Fruit fly (Drosophila melanogaster) whole organism, prepupa: ENCODE measurements around the gene CG32199.
A peak's percentile ranks its signal among the peaks of the same experiment; 100 is the strongest.

Experiments
- Blimp-1 ChIP-seq: fragments of 200-800 bp; sonication (Bioruptor generic); optimal IDR thresholded peaks from 3 replicates; lab custom pipeline; 2017; ENCODE audit warnings: missing biosample characterization, missing genetic modification characterization, mild to moderate bottlenecking, moderate library complexity, missing genetic modification reagents
- CG10631 ChIP-seq: fragments of 200-800 bp; sonication (Bioruptor generic); optimal IDR thresholded peaks from 2 replicates; lab custom pipeline; 2016; ENCODE audit warnings: missing biosample characterization, missing genetic modification characterization
- CG10669 ChIP-seq: fragments of 200-800 bp; sonication (Bioruptor generic); optimal IDR thresholded peaks from 3 replicates; lab custom pipeline; 2018; ENCODE audit warnings: missing biosample characterization, mild to moderate bottlenecking, missing genetic modification characterization, moderate library complexity
- CG11762 ChIP-seq: fragments of 200-800 bp; sonication (Bioruptor generic); optimal IDR thresholded peaks from 3 replicates; lab custom pipeline; 2016; ENCODE audit warnings: missing biosample characterization, missing genetic modification characterization; ENCODE audit not compliant: insufficient read depth
- CG15336 ChIP-seq: fragments of 200-800 bp; sonication (Bioruptor generic); IDR thresholded peaks from 2 replicates; pipeline ENCODE4 v1.3.6; 2022; ENCODE audit warnings: missing biosample characterization, missing genetic modification characterization
- CG1621 ChIP-seq: fragments of 200-800 bp; sonication (Bioruptor generic); optimal IDR thresholded peaks from 3 replicates; lab custom pipeline; 2018; ENCODE audit warnings: missing biosample characterization, mild to moderate bottlenecking, missing genetic modification characterization
- CG31627 ChIP-seq: fragments of 200-800 bp; sonication (Bioruptor generic); optimal IDR thresholded peaks from 3 replicates; lab custom pipeline; 2016; ENCODE audit warnings: missing biosample characterization, missing genetic modification characterization
- CG34406 ChIP-seq: fragments of 200-800 bp; sonication (Bioruptor generic); optimal IDR thresholded peaks from 3 replicates; lab custom pipeline; 2016; ENCODE audit warnings: missing biosample characterization, missing genetic modification characterization
- CG4318 ChIP-seq: fragments of 200-800 bp; sonication (Bioruptor generic); optimal IDR thresholded peaks from 3 replicates; lab custom pipeline; 2017; ENCODE audit warnings: missing biosample characterization, mild to moderate bottlenecking, missing genetic modification characterization
- CG6163 ChIP-seq: fragments of 200-800 bp; sonication (Bioruptor generic); IDR thresholded peaks from 3 replicates; pipeline ENCODE4 v1.3.6; 2022; ENCODE audit warnings: missing biosample characterization, missing genetic modification characterization
- CG6792 ChIP-seq: fragments of 200-800 bp; sonication (Bioruptor generic); optimal IDR thresholded peaks from 3 replicates; lab custom pipeline; 2016; ENCODE audit warnings: missing biosample characterization, missing genetic modification characterization
- CG6808 ChIP-seq: fragments of 200-800 bp; sonication (Bioruptor generic); optimal IDR thresholded peaks from 3 replicates; lab custom pipeline; 2017; ENCODE audit warnings: missing biosample characterization, missing genetic modification characterization, mild to moderate bottlenecking, moderate library complexity, missing genetic modification reagents
- CG6854 ChIP-seq: fragments of 200-800 bp; sonication (Bioruptor generic); optimal IDR thresholded peaks from 2 replicates; lab custom pipeline; 2017; ENCODE audit warnings: missing biosample characterization, mild to moderate bottlenecking, missing genetic modification characterization
- CG8119 ChIP-seq: fragments of 200-800 bp; sonication (Bioruptor generic); IDR thresholded peaks from 3 replicates; pipeline ENCODE4 v1.3.6; 2022; ENCODE audit warnings: missing biosample characterization, missing genetic modification characterization
- CG8319 ChIP-seq: fragments of 200-800 bp; sonication (Bioruptor generic); optimal IDR thresholded peaks from 3 replicates; lab custom pipeline; 2016; ENCODE audit warnings: missing biosample characterization, missing genetic modification characterization
- CG8632 ChIP-seq: fragments of 200-800 bp; sonication (Bioruptor generic); optimal IDR thresholded peaks from 3 replicates; lab custom pipeline; 2016; ENCODE audit warnings: missing biosample characterization, missing genetic modification characterization
- CG9139 ChIP-seq: fragments of 200-800 bp; sonication (Bioruptor generic); optimal IDR thresholded peaks from 3 replicates; lab custom pipeline; 2017; ENCODE audit warnings: missing biosample characterization, mild to moderate bottlenecking, missing genetic modification characterization
- Ets21C ChIP-seq: fragments of 200-800 bp; sonication (Bioruptor generic); optimal IDR thresholded peaks from 3 replicates; lab custom pipeline; 2016; ENCODE audit warnings: missing biosample characterization, missing genetic modification characterization
- Ets96B ChIP-seq: fragments of 200-800 bp; optimal IDR thresholded peaks from 2 replicates; lab custom pipeline; 2019; ENCODE audit warnings: missing biosample characterization, mild to moderate bottlenecking, missing genetic modification characterization, moderate library complexity
- Hr38 ChIP-seq: sonication (Bioruptor generic); optimal IDR thresholded peaks from 2 replicates; lab custom pipeline; 2016; ENCODE audit warnings: missing biosample characterization, missing genetic modification characterization
- Hr39 ChIP-seq: fragments of 200-800 bp; sonication (Bioruptor generic); optimal IDR thresholded peaks from 2 replicates; lab custom pipeline; 2016; ENCODE audit warnings: missing biosample characterization, missing genetic modification characterization
- Lpt ChIP-seq: fragments of 200-800 bp; sonication (Bioruptor generic); optimal IDR thresholded peaks from 3 replicates; lab custom pipeline; 2016; ENCODE audit warnings: missing biosample characterization, missing genetic modification characterization
- Met ChIP-seq: fragments of 200-800 bp; sonication (Bioruptor generic); optimal IDR thresholded peaks from 3 replicates; lab custom pipeline; 2016; ENCODE audit warnings: missing biosample characterization, missing genetic modification characterization
- OdsH ChIP-seq: fragments of 200-800 bp; sonication (Bioruptor generic); optimal IDR thresholded peaks from 3 replicates; lab custom pipeline; 2016; ENCODE audit warnings: missing biosample characterization, missing genetic modification characterization
- Smox ChIP-seq: fragments of 200-800 bp; sonication (Bioruptor generic); optimal IDR thresholded peaks from 3 replicates; lab custom pipeline; 2016; ENCODE audit warnings: missing biosample characterization, missing genetic modification characterization
- Sox102F ChIP-seq: fragments of 200-800 bp; sonication (Bioruptor generic); optimal IDR thresholded peaks from 2 replicates; lab custom pipeline; 2016; ENCODE audit warnings: missing biosample characterization, mild to moderate bottlenecking, missing genetic modification characterization
- Sox14 ChIP-seq: fragments of 200-800 bp; sonication (Bioruptor generic); optimal IDR thresholded peaks from 3 replicates; lab custom pipeline; 2016; ENCODE audit warnings: missing biosample characterization, missing genetic modification characterization
- Sox15 ChIP-seq: fragments of 200-800 bp; sonication (Bioruptor generic); optimal IDR thresholded peaks from 3 replicates; lab custom pipeline; 2016; ENCODE audit warnings: missing biosample characterization, missing genetic modification characterization
- achi ChIP-seq: fragments of 200-800 bp; sonication (Bioruptor generic); optimal IDR thresholded peaks from 3 replicates; lab custom pipeline; 2016; ENCODE audit warnings: missing biosample characterization, missing genetic modification characterization
- cyc ChIP-seq: fragments of 200-800 bp; sonication (Bioruptor generic); optimal IDR thresholded peaks from 3 replicates; lab custom pipeline; 2016; ENCODE audit warnings: missing biosample characterization, missing genetic modification characterization
- dac ChIP-seq: fragments of 200-800 bp; sonication (Bioruptor generic); optimal IDR thresholded peaks from 2 replicates; lab custom pipeline; 2017; ENCODE audit warnings: missing biosample characterization, mild to moderate bottlenecking, missing genetic modification characterization
- dsx ChIP-seq: fragments of 200-800 bp; optimal IDR thresholded peaks from 3 replicates; lab custom pipeline; 2019; ENCODE audit warnings: missing biosample characterization, mild to moderate bottlenecking, missing genetic modification characterization, moderate library complexity; ENCODE audit not compliant: poor library complexity, severe bottlenecking
- eg ChIP-seq: fragments of 200-800 bp; sonication (Bioruptor generic); IDR thresholded peaks from 3 replicates; pipeline ENCODE4 v1.3.6; 2022; ENCODE audit warnings: missing biosample characterization, missing genetic modification characterization
- esn ChIP-seq: fragments of 200-800 bp; sonication (Bioruptor generic); optimal IDR thresholded peaks from 2 replicates; lab custom pipeline; 2016; ENCODE audit warnings: missing biosample characterization, mild to moderate bottlenecking, missing genetic modification characterization, moderate library complexity
- fd59A ChIP-seq: fragments of 200-800 bp; sonication (Bioruptor generic); optimal IDR thresholded peaks from 2 replicates; lab custom pipeline; 2017; ENCODE audit warnings: missing biosample characterization, mild to moderate bottlenecking, missing genetic modification characterization, missing genetic modification reagents
- pdm3 ChIP-seq: fragments of 200-800 bp; sonication (Bioruptor generic); optimal IDR thresholded peaks from 3 replicates; lab custom pipeline; 2016; ENCODE audit warnings: missing biosample characterization, missing genetic modification characterization
- salr ChIP-seq, 2 experiments: fragments of 200-800 bp; sonication (Bioruptor generic); optimal IDR thresholded peaks; 3 replicates each; lab custom pipeline; 2016 to 2018; ENCODE audit warnings: missing biosample characterization in 2 of 2, missing genetic modification characterization in 2 of 2, mild to moderate bottlenecking in 1 of 2
- spab ChIP-seq: fragments of 200-800 bp; sonication (Bioruptor generic); optimal IDR thresholded peaks from 2 replicates; lab custom pipeline; 2017; ENCODE audit warnings: missing biosample characterization, mild to moderate bottlenecking, missing genetic modification characterization, missing genetic modification reagents
- ss ChIP-seq, 2 experiments: fragments of 200-800 bp; sonication (Bioruptor generic); optimal IDR thresholded peaks; 2 replicates in 1 of 2; 3 replicates in 1 of 2; lab custom pipeline; 2017 to 2018; ENCODE audit warnings: mild to moderate bottlenecking in 2 of 2, missing biosample characterization in 2 of 2, missing genetic modification characterization in 2 of 2, moderate library complexity in 1 of 2
- svp ChIP-seq: fragments of 200-800 bp; sonication (Bioruptor generic); peaks from one replicate; lab custom pipeline; 2016; ENCODE audit warnings: missing biosample characterization, missing genetic modification characterization
- topi ChIP-seq: fragments of 200-800 bp; sonication (Bioruptor generic); optimal IDR thresholded peaks from 3 replicates; lab custom pipeline; 2016; ENCODE audit warnings: missing biosample characterization, missing genetic modification characterization
- vri ChIP-seq: fragments of 200-800 bp; sonication (Bioruptor generic); optimal IDR thresholded peaks from 3 replicates; lab custom pipeline; 2016; ENCODE audit warnings: missing biosample characterization, mild to moderate bottlenecking, missing genetic modification characterization

Gene CG32199

DNA sequence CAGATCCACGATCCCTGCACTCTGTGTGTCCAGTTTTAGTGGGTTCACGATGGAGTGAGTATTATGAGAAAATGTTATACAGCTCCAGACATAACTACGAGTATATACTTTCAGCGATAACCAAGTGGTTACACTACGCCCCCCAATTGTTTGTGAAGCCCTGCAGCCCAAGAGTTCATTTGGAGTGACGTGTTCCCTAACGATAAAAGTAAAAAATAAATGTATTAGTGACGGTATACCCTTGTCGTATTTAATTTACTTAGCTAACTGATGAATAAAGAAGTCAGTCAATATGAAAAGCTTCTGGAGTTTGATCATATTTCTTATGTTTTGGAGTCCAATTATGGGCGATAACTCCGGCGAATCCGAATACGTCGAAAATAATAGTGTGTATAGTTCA is 4.5 kb upstream of the CG32199 start, which contains the start of gene CG18231:
CG18231 (plus strand) TSS at position 301 of the 400 bp plus-strand sequence.
- TF ChIP-seq CG8319 (GFP tag; lab: Kevin White, UChicago) (no peak), CG6854 (GFP tag; lab: Kevin White, UChicago) (no peak), CG6163 (GFP tag; lab: Robert Waterston, UW) (no peak), Ets96B (tag; lab: Kevin White, UChicago) (no peak), CG15336 (GFP tag; lab: Robert Waterston, UW) (no peak), Met (GFP tag; lab: Kevin White, UChicago) (no peak), CG8632 (GFP tag; lab: Kevin White, UChicago) (no peak), dac (GFP tag; lab: Kevin White, UChicago) (no peak), Smox (GFP tag; lab: Kevin White, UChicago) (no peak), fd59A (no peak)
- TF ChIP-seq, all 60 proteins: peak for 0

DNA sequence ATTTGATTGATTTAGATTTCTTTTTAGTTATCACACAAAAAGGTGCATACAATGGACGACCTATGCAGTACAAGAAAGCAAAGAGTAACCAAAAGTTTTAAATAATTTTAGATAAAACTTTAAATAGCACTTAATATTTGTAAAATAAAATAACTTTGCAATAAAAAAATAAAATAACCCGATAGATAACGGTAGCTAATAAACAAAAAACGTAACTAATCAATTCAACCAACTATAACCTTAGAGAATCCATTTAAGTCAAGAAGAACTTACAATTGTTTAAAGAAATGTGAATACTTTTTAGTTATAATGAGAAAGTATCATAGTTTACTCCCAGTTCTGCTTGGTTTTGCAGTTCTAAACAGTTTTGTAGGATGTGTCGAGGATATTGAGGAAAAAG is 2.4 kb upstream of the CG32199 start, which contains the start of gene CG32201:
CG32201 (plus strand) TSS at position 301 of the 400 bp plus-strand sequence.
- TF ChIP-seq cyc (GFP tag; lab: Kevin White, UChicago): no peak
- no peak for TF ChIP-seq Lpt
- TF ChIP-seq eg (GFP tag; lab: Robert Waterston, UW): no peak
- no peak for TF ChIP-seq Ets96B (tag; lab: Kevin White, UChicago)
- TF ChIP-seq svp: no peak
- TF ChIP-seq CG4318 (GFP tag; lab: Kevin White, UChicago): no peak
- TF ChIP-seq CG6792 (GFP tag; lab: Kevin White, UChicago): no peak
- no peak for TF ChIP-seq ss (GFP tag; optimal IDR thresholded peaks at IDR 0.05; lab: Kevin White, UChicago)
- TF ChIP-seq dsx (GFP tag; lab: Kevin White, UChicago): no peak
- TF ChIP-seq Hr39 (GFP tag; lab: Kevin White, UChicago): no peak
- TF ChIP-seq CG10631 (GFP tag; lab: Kevin White, UChicago): no peak
- no peak for TF ChIP-seq esn (GFP tag; lab: Kevin White, UChicago)
- TF ChIP-seq Blimp-1 (GFP tag; lab: Kevin White, UChicago): no peak
- TF ChIP-seq CG8119 (GFP tag; lab: Robert Waterston, UW): no peak
- no peak for TF ChIP-seq Sox102F
- no peak for TF ChIP-seq vri
- no peak for TF ChIP-seq Hr38
- no peak for TF ChIP-seq CG10669 (GFP tag; lab: Kevin White, UChicago)
- TF ChIP-seq CG6808: no peak
- no peak for TF ChIP-seq pdm3

DNA sequence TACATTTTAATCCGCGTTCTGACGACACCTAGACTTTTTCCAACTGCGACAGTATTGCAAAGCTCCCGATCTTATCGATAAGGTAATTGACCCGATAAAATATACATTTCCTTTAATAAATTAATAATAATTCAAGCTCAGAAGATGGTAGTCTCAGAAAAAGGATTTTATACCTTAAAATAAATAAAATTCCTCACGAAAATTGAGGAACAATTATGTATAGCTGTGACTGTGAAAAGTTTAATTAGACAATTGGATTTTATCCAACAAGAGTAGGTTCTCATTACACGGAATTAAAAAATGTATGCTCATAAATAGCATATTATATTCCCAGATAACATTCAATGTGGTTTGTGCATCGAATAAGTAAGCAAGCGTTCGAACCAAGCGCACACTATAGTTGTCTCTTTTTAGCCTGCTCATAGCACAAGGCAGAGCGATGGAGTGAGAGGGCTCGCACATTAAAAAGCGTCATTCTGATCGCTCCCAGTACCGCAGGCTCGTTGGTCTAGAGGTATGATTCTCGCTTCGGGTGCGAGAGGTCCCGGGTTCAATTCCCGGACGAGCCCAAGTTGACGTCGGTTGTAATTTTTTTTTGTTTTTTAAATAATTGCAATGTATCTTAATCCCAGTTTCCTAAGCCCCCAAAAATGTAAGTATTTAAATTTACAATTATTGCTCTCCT is 6.3 kb downstream of the CG32199 start, which contains the start of the genes CG13380 and CG4174:
CG13380 (minus strand) TSS at position 51 of the 685 bp plus-strand sequence.
CG4174 (minus strand) TSS at position 51 of the 685 bp plus-strand sequence.
- TF ChIP-seq CG8319 (GFP tag; lab: Kevin White, UChicago) (no peak), svp (peak; percentile 67), CG34406 (GFP tag; lab: Kevin White, UChicago) (no peak)
- TF ChIP-seq, all 60 proteins: peak for 1

- TF ChIP-seq cyc (GFP tag; lab: Kevin White, UChicago): peak; percentile 38
- peak; percentile 63 for TF ChIP-seq CG1621 (tag; lab: Kevin White, UChicago)
- TF ChIP-seq vri: peak; percentile 44
- peak; percentile 50 for TF ChIP-seq Met (GFP tag; lab: Kevin White, UChicago)
- no peak for TF ChIP-seq salr (GFP tag; optimal IDR thresholded peaks at IDR 0.05; lab: Kevin White, UChicago)
- TF ChIP-seq CG6854 (GFP tag; lab: Kevin White, UChicago): no peak
- TF ChIP-seq CG6792 (GFP tag; lab: Kevin White, UChicago): peak; percentile 54
- peak; percentile 9 for TF ChIP-seq CG10631 (GFP tag; lab: Kevin White, UChicago)
- TF ChIP-seq achi: peak; percentile 44
- TF ChIP-seq OdsH (GFP tag; lab: Kevin White, UChicago): peak; percentile 51
- TF ChIP-seq Ets21C: peak; percentile 26
- peak; percentile 34 for TF ChIP-seq topi (GFP tag; lab: Kevin White, UChicago)
- peak; percentile 4 for TF ChIP-seq CG11762
- TF ChIP-seq spab: no peak
- no peak for TF ChIP-seq CG9139 (GFP tag; lab: Kevin White, UChicago)
- TF ChIP-seq CG31627 (GFP tag; lab: Kevin White, UChicago): peak; percentile 19
- TF ChIP-seq Sox15 (GFP tag; lab: Kevin White, UChicago): no peak
- peak in 1 of 2 experiments; percentile 6 for TF ChIP-seq ss (GFP tag; optimal IDR thresholded peaks at IDR 0.05; lab: Kevin White, UChicago)
- TF ChIP-seq Blimp-1 (GFP tag; lab: Kevin White, UChicago): peak; percentile 4
- TF ChIP-seq Sox14 (GFP tag; lab: Kevin White, UChicago): no peak
Measured at dm6 chr3L:18620988-18621734, 9.5 kb downstream of the CG32199 start.
